Worm (Caenorhabditis elegans) whole organism, mixed stage, embryonic: ENCODE data around the gene C07A4.2.

Experiments
- M03D4.4 ChIP-seq: sonication (generic microtip); optimal IDR thresholded peaks from 2 replicates; lab custom pipeline; 2017; ENCODE audit warnings: mild to moderate bottlenecking, missing genetic modification characterization, missing compliant biosample characterization
- bed-3 ChIP-seq: fragments of 200-800 bp; sonication (Bioruptor generic); optimal IDR thresholded peaks from 3 replicates; lab custom pipeline; 2018; ENCODE audit warnings: mild to moderate bottlenecking, missing genetic modification characterization, moderate library complexity, missing compliant biosample characterization
- blmp-1 ChIP-seq: fragments of 150-350 bp; optimal IDR thresholded peaks from 2 replicates; lab custom pipeline; 2014; ENCODE audit warnings: missing biosample characterization, missing genetic modification characterization
- ceh-39 ChIP-seq: fragments of 150-350 bp; optimal IDR thresholded peaks from 2 replicates; lab custom pipeline; 2014; ENCODE audit warnings: missing biosample characterization, missing genetic modification characterization
- ceh-43 ChIP-seq: fragments of 200-800 bp; sonication (Bioruptor generic); optimal IDR thresholded peaks from 2 replicates; lab custom pipeline; 2018; ENCODE audit warnings: mild to moderate bottlenecking, missing genetic modification characterization, moderate library complexity, missing compliant biosample characterization
- ceh-83 ChIP-seq: fragments of 200-800 bp; sonication (Bioruptor generic); optimal IDR thresholded peaks from 2 replicates; lab custom pipeline; 2018; ENCODE audit warnings: mild to moderate bottlenecking, missing genetic modification characterization, missing compliant biosample characterization
- ces-1 ChIP-seq: fragments of 150-350 bp; optimal IDR thresholded peaks from 2 replicates; lab custom pipeline; 2014; ENCODE audit warnings: missing biosample characterization, missing genetic modification reagents, missing genetic modification characterization
- cnd-1 ChIP-seq: fragments of 200-800 bp; sonication (Bioruptor generic); optimal IDR thresholded peaks from 2 replicates; lab custom pipeline; 2018; ENCODE audit warnings: mild to moderate bottlenecking, missing genetic modification characterization, missing compliant biosample characterization
- drap-1 ChIP-seq: fragments of 200-800 bp; sonication (Bioruptor generic); optimal IDR thresholded peaks from 3 replicates; lab custom pipeline; 2018; ENCODE audit warnings: mild to moderate bottlenecking, missing genetic modification characterization, missing compliant biosample characterization
- elt-1 ChIP-seq: sonication (generic microtip); optimal IDR thresholded peaks from 2 replicates; lab custom pipeline; 2017; ENCODE audit warnings: missing genetic modification characterization, mild to moderate bottlenecking, missing compliant biosample characterization, antibody characterized with exemption, moderate library complexity, borderline replicate concordance; ENCODE audit not compliant: insufficient read depth
- elt-3 ChIP-seq: fragments of 150-350 bp; optimal IDR thresholded peaks from 2 replicates; lab custom pipeline; 2014; ENCODE audit warnings: missing biosample characterization, missing genetic modification characterization
- hlh-1 ChIP-seq: fragments of 150-350 bp; optimal IDR thresholded peaks from 2 replicates; lab custom pipeline; 2014; ENCODE audit warnings: missing biosample characterization, missing genetic modification reagents, missing genetic modification characterization
- lin-13 ChIP-seq: fragments of 150-350 bp; optimal IDR thresholded peaks from 2 replicates; lab custom pipeline; 2014; ENCODE audit warnings: missing biosample characterization, missing genetic modification characterization
- lin-32 ChIP-seq: fragments of 200-800 bp; sonication (Bioruptor generic); optimal IDR thresholded peaks from 2 replicates; lab custom pipeline; 2018; ENCODE audit warnings: mild to moderate bottlenecking, missing genetic modification characterization, missing compliant biosample characterization
- lsy-2 ChIP-seq: fragments of 150-350 bp; optimal IDR thresholded peaks from 2 replicates; lab custom pipeline; 2014; ENCODE audit warnings: missing biosample characterization, missing genetic modification characterization
- mep-1 ChIP-seq: fragments of 150-350 bp; optimal IDR thresholded peaks from 2 replicates; lab custom pipeline; 2017; ENCODE audit warnings: missing biosample characterization, missing genetic modification reagents, missing genetic modification characterization, inconsistent platforms
- mls-2 ChIP-seq: sonication (generic microtip); optimal IDR thresholded peaks from 2 replicates; lab custom pipeline; 2016; ENCODE audit warnings: mild to moderate bottlenecking, missing genetic modification characterization, moderate library complexity, missing compliant biosample characterization
- nhr-12 ChIP-seq: fragments of 150-350 bp; optimal IDR thresholded peaks from 2 replicates; lab custom pipeline; 2014; ENCODE audit warnings: missing biosample characterization, missing genetic modification characterization
- nhr-2 ChIP-seq: fragments of 150-350 bp; optimal IDR thresholded peaks from 2 replicates; lab custom pipeline; 2014; ENCODE audit warnings: missing biosample characterization, missing genetic modification characterization
- nhr-237 ChIP-seq: fragments of 150-350 bp; optimal IDR thresholded peaks from 2 replicates; lab custom pipeline; 2014; ENCODE audit warnings: missing biosample characterization, missing genetic modification characterization
- nhr-28 ChIP-seq: fragments of 150-350 bp; optimal IDR thresholded peaks from 2 replicates; lab custom pipeline; 2014; ENCODE audit warnings: missing biosample characterization, missing genetic modification characterization
- nhr-76 ChIP-seq: sonication (generic microtip); optimal IDR thresholded peaks from 2 replicates; lab custom pipeline; 2017; ENCODE audit warnings: missing biosample characterization, missing genetic modification characterization
- pha-4 ChIP-seq: fragments of 150-350 bp; optimal IDR thresholded peaks from 2 replicates; lab custom pipeline; 2018; ENCODE audit warnings: missing biosample characterization, missing genetic modification reagents, missing genetic modification characterization
- sem-2 ChIP-seq: fragments of 200-800 bp; sonication (Bioruptor generic); optimal IDR thresholded peaks from 2 replicates; lab custom pipeline; 2018; ENCODE audit warnings: mild to moderate bottlenecking, missing genetic modification characterization, missing compliant biosample characterization
- snpc-4 ChIP-seq: fragments of 150-350 bp; optimal IDR thresholded peaks from 2 replicates; lab custom pipeline; 2014; ENCODE audit warnings: missing biosample characterization, missing genetic modification characterization
- sptf-1 ChIP-seq: sonication (generic microtip); optimal IDR thresholded peaks from 2 replicates; lab custom pipeline; 2017; ENCODE audit warnings: mild to moderate bottlenecking, missing genetic modification characterization, moderate library complexity, missing compliant biosample characterization
- tbx-8 ChIP-seq: fragments of 200-800 bp; sonication (Bioruptor generic); optimal IDR thresholded peaks from 2 replicates; lab custom pipeline; 2018; ENCODE audit warnings: mild to moderate bottlenecking, missing genetic modification characterization, moderate library complexity, missing compliant biosample characterization
- unc-120 ChIP-seq: sonication (generic microtip); optimal IDR thresholded peaks from 2 replicates; lab custom pipeline; 2017; ENCODE audit warnings: missing genetic modification characterization, missing compliant biosample characterization; ENCODE audit not compliant: poor library complexity, severe bottlenecking
- unc-39 ChIP-seq: fragments of 150-350 bp; optimal IDR thresholded peaks from 2 replicates; lab custom pipeline; 2014; ENCODE audit warnings: missing biosample characterization, missing genetic modification characterization
- unc-62 ChIP-seq: fragments of 150-350 bp; optimal IDR thresholded peaks from 2 replicates; lab custom pipeline; 2014; ENCODE audit warnings: missing biosample characterization, missing genetic modification reagents, missing genetic modification characterization
- zip-8 ChIP-seq: fragments of 150-350 bp; optimal IDR thresholded peaks from 2 replicates; lab custom pipeline; 2014; ENCODE audit warnings: missing biosample characterization, missing genetic modification characterization
- ztf-11 ChIP-seq: fragments of 150-350 bp; optimal IDR thresholded peaks from 2 replicates; lab custom pipeline; 2014; ENCODE audit warnings: missing biosample characterization, missing genetic modification characterization

Gene C07A4.2

DNA sequence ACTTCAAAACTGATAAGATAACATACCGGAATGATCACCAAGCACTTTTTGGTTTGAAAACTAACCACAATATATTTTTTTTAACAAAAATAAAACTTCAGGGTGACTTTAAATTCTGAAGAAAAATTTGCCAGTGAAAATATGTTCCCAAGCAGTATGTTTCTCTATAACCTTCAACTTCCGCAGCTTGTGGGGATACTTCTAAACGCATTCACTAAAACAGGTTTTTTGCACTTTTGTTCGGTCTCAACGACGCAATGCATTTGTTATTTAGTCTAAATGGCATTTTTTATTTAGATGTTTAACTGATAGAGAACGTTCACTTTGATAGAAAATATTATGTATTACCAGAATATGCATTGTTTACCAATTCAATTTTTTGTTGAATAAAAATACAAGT is 17.2 kb downstream of the C07A4.2 start:
- no peak for TF ChIP-seq sem-2 (GFP tag; lab: Kevin White, UChicago)
- TF ChIP-seq unc-120 (tag; lab: Kevin White, UChicago): no peak
- TF ChIP-seq tbx-8 (GFP tag; lab: Kevin White, UChicago): no peak
- no peak for TF ChIP-seq mls-2 (tag; lab: Kevin White, UChicago)
- TF ChIP-seq nhr-76 (tag; lab: Kevin White, UChicago): no peak
- TF ChIP-seq lsy-2 (tag; lab: Kevin White, UChicago): no peak
- no peak for TF ChIP-seq nhr-2 (tag; lab: Kevin White, UChicago)
- TF ChIP-seq ceh-83 (GFP tag; lab: Kevin White, UChicago): no peak
- TF ChIP-seq ceh-43 (GFP tag; lab: Kevin White, UChicago): no peak
- TF ChIP-seq M03D4.4 (tag; lab: Kevin White, UChicago): no peak
- no peak for TF ChIP-seq sptf-1 (tag; lab: Kevin White, UChicago)
- TF ChIP-seq nhr-12 (tag; lab: Kevin White, UChicago): no peak
- TF ChIP-seq, all 35 proteins: peak for 0

DNA sequence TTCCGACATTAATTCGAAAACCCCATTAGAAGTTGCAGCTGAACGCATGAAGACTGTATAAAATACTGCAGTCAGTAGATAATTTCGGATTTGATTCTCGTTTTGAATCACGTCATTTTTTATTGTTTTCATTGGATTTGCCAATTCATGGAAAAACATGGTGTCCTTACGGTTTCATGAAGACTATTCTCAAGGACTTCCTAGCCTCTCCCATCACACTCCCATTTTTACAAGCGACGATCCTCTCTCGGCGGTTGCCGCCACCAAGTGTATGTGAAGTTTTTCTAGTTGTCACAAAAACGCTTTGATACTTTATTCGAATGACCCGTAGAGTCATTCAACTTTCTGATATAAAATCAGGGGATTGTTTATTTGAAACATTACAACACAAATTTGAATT is 17.8 kb downstream of the C07A4.2 start:
- TF ChIP-seq elt-1 (tag; lab: Kevin White, UChicago): no peak
- TF ChIP-seq zip-8: no peak
- no peak for TF ChIP-seq ceh-39
- no peak for TF ChIP-seq lin-13 (tag; lab: Kevin White, UChicago)
- no peak for TF ChIP-seq blmp-1 (tag; lab: Kevin White, UChicago)
- no peak for TF ChIP-seq M03D4.4 (tag; lab: Kevin White, UChicago)
- no peak for TF ChIP-seq nhr-2 (tag; lab: Kevin White, UChicago)
- TF ChIP-seq unc-120 (tag; lab: Kevin White, UChicago): no peak
- no peak for TF ChIP-seq nhr-12 (tag; lab: Kevin White, UChicago)
- no peak for TF ChIP-seq elt-3 (tag; lab: Kevin White, UChicago)
- no peak for TF ChIP-seq snpc-4 (tag; lab: Kevin White, UChicago)
- TF ChIP-seq lin-32: no peak
- no peak for TF ChIP-seq nhr-28 (tag; lab: Kevin White, UChicago)

DNA sequence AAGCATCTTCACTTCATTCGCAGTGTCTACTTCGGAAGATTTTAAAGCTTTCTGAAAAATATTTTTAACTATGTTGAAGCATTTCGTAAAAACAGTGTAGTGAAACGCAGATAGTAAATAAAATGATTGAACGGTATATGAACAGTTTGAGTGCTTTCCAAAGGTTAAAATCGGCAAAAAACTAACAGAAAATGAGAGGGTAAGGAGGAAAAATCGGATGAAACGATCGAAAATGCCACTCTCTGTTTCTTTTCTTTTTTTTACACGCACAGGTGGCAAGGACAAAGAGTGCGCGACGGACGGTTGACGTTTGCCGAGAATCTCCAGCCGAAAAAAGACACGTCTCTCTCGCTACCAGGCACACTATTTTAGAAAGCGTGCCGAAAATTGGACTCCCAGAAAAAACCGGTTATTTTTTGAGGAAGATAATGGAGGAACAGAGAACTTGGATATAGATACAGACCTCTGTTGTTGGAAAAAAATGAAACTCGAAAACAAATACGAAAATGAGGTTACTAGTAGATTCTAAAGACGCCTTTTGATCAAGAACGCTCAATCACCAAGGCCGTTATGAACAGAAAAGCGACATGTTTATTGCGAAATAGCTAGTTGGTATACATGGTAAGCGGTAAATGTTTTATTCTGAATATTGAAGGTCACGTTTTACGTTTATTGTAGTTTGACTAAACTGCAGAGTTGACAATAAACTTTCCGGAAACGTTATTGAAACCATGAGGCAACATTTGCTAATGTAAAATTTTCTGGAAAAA is 22.5 kb downstream of the C07A4.2 start, which contains the start of gene myrf-2:
TSS of gene myrf-2 (minus strand) at position 51 of the 770 bp plus-strand sequence.
- TF ChIP-seq nhr-76 (tag; lab: Kevin White, UChicago) (no peak), nhr-237 (tag; lab: Kevin White, UChicago) (no peak), unc-120 (tag; lab: Kevin White, UChicago) (no peak), sptf-1 (tag; lab: Kevin White, UChicago) (no peak), pha-4 (tag; lab: Kevin White, UChicago) (no peak), nhr-2 (tag; lab: Kevin White, UChicago) (no peak), mep-1 (tag; lab: Kevin White, UChicago) (no peak), blmp-1 (tag; lab: Kevin White, UChicago) (no peak), ceh-43 (GFP tag; lab: Kevin White, UChicago) (no peak), bed-3 (no peak), nhr-28 (tag; lab: Kevin White, UChicago) (no peak), cnd-1 (no peak), unc-39 (tag; lab: Kevin White, UChicago) (no peak), unc-62 (no peak)

DNA sequence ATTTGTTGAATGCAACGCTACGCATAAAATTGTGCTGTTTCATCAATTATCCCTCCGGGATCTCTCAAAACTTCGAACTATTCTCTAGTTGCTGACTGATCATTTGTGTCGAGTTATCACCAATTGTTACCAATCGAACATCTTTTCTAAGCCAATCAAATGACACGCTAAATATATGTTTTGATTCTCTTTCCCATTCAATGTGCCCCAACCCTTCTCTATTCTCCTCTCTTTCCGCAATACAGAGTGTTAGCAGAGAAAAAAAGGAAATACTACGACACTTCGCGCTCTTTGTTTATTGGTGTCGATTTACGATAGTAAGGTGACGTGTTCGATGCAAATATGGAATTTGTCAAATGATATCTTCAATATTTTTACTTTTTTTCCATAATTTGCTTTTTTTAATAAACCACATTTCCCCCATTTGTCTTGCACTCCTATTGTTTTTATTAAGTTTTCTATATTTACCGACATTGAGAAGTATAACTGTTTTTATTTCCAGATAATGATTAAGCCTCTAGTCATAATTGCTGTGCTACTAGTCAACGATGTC is 25.3 kb downstream of the C07A4.2 start, which contains the start of gene nucb-1:
TSS of gene nucb-1 (plus strand) at position 503 of the 553 bp plus-strand sequence.
- TF ChIP-seq unc-39 (tag; lab: Kevin White, UChicago): peak; percentile 5
- peak; percentile 46 for TF ChIP-seq mep-1 (tag; lab: Kevin White, UChicago)
- TF ChIP-seq unc-120 (tag; lab: Kevin White, UChicago): peak; percentile 69
- peak; percentile 47 for TF ChIP-seq lsy-2 (tag; lab: Kevin White, UChicago)
- no peak for TF ChIP-seq cnd-1
- peak; percentile 68 for TF ChIP-seq ceh-39
- TF ChIP-seq ztf-11: no peak
- no peak for TF ChIP-seq sem-2 (GFP tag; lab: Kevin White, UChicago)
- peak; percentile 75 for TF ChIP-seq unc-62
- no peak for TF ChIP-seq zip-8
- TF ChIP-seq ces-1: peak; percentile 58
- peak; percentile 52 for TF ChIP-seq hlh-1 (tag; lab: Kevin White, UChicago)
- TF ChIP-seq drap-1 (GFP tag; lab: Kevin White, UChicago): peak; percentile 4
- peak; percentile 70 for TF ChIP-seq nhr-237 (tag; lab: Kevin White, UChicago)
- TF ChIP-seq nhr-2 (tag; lab: Kevin White, UChicago): no peak
- TF ChIP-seq pha-4 (tag; lab: Kevin White, UChicago): peak; percentile 43
- TF ChIP-seq, all 35 proteins: peak for 11
